Fruit fly (Drosophila melanogaster) whole organism, wandering third instar larva: Measurements from ENCODE around the gene ArgRS.
"Not testable (repeated sequence)": the region's sequence is repeated elsewhere in the genome, so short reads cannot be mapped to it uniquely, and the experiment has no call there.

ENCODE experiments used
- CG32264 ChIP-seq: fragments of 200-800 bp; sonication (Bioruptor generic); optimal IDR thresholded peaks from 2 replicates; lab custom pipeline; 2016; ENCODE audit warnings: missing biosample characterization, missing genetic modification characterization
- HLH106 ChIP-seq: fragments of 200-800 bp; optimal IDR thresholded peaks from 3 replicates; lab custom pipeline; 2019; ENCODE audit warnings: missing biosample characterization, mild to moderate bottlenecking, missing genetic modification characterization, moderate library complexity
- Hr83 ChIP-seq: fragments of 200-300 bp; sonication (Bioruptor generic); optimal IDR thresholded peaks from 2 replicates; lab custom pipeline; 2016; ENCODE audit warnings: missing biosample characterization, mild to moderate bottlenecking, missing genetic modification characterization, moderate library complexity; ENCODE audit not compliant: poor library complexity, severe bottlenecking
- Jra ChIP-seq: sonication (Bioruptor generic); optimal IDR thresholded peaks from 2 replicates; lab custom pipeline; 2016; ENCODE audit warnings: missing biosample characterization, missing genetic modification characterization
- Myc ChIP-seq: fragments of >200 bp; optimal IDR thresholded peaks from 2 replicates; lab custom pipeline; 2017
- N ChIP-seq: fragments of >200 bp; optimal IDR thresholded peaks from 2 replicates; lab custom pipeline; 2018; ENCODE audit warnings: missing biosample characterization, missing external identifiers, missing genetic modification characterization
- Rel ChIP-seq, 2 experiments: fragments of 200-800 bp; sonication (Bioruptor generic) in 1 of 2; optimal IDR thresholded peaks; 2 replicates in 1 of 2; 3 replicates in 1 of 2; lab custom pipeline; 2016 to 2019; ENCODE audit warnings: mild to moderate bottlenecking in 2 of 2, missing biosample characterization in 2 of 2, missing genetic modification characterization in 2 of 2, moderate library complexity in 1 of 2
- Sp1 ChIP-seq: fragments of 200-800 bp; sonication (Bioruptor generic); optimal IDR thresholded peaks from 3 replicates; lab custom pipeline; 2019; ENCODE audit warnings: missing biosample characterization, mild to moderate bottlenecking, missing genetic modification characterization, moderate library complexity
- brk ChIP-seq: fragments of 200-800 bp; sonication (Bioruptor generic); optimal IDR thresholded peaks from 2 replicates; lab custom pipeline; 2016; ENCODE audit warnings: missing biosample characterization, mild to moderate bottlenecking, missing genetic modification characterization
- foxo ChIP-seq, 2 experiments: fragments of 200-800 bp; sonication (Bioruptor generic); optimal IDR thresholded peaks; 2 replicates in 1 of 2; 3 replicates in 1 of 2; lab custom pipeline; 2016 to 2017; ENCODE audit warnings: missing biosample characterization in 2 of 2, missing genetic modification characterization in 2 of 2
- lola ChIP-seq: fragments of >200 bp; optimal IDR thresholded peaks from 2 replicates; lab custom pipeline; 2017; ENCODE audit warnings: missing biosample characterization, missing genetic modification characterization
- psq ChIP-seq: fragments of 200-800 bp; sonication (Bioruptor generic); optimal IDR thresholded peaks from 3 replicates; lab custom pipeline; 2017; ENCODE audit warnings: missing biosample characterization, mild to moderate bottlenecking, missing genetic modification characterization, moderate library complexity
- rgr ChIP-seq: fragments of 200-800 bp; sonication (Bioruptor generic); optimal IDR thresholded peaks from 3 replicates; lab custom pipeline; 2016; ENCODE audit warnings: missing biosample characterization, mild to moderate bottlenecking, missing genetic modification characterization
- sage ChIP-seq: fragments of 200-800 bp; sonication (Bioruptor generic); optimal IDR thresholded peaks from 2 replicates; lab custom pipeline; 2016; ENCODE audit warnings: missing biosample characterization, mild to moderate bottlenecking, missing genetic modification characterization
- woc ChIP-seq: sonication (Bioruptor generic); optimal IDR thresholded peaks from 2 replicates; lab custom pipeline; 2016; ENCODE audit warnings: missing biosample characterization, mild to moderate bottlenecking, missing genetic modification characterization

ArgRS gene

dm6 chrX:15802880-15803650 is 40.9 kb downstream of the ArgRS start:
- no peak for TF ChIP-seq lola (GFP tag; lab: Kevin White, UChicago)
- TF ChIP-seq CG32264 (GFP tag; lab: Kevin White, UChicago) = no peak
- no peak for TF ChIP-seq sage (GFP tag; lab: Kevin White, UChicago)
- peak in 1 of 2 experiments; percentile 35 for TF ChIP-seq foxo (GFP tag; optimal IDR thresholded peaks at IDR 0.05; lab: Kevin White, UChicago)
- no peak for TF ChIP-seq Myc (lab: Kevin White, UChicago)
- TF ChIP-seq Sp1 (GFP tag; lab: Kevin White, UChicago) = peak; percentile 48
- peak; percentile 11 for TF ChIP-seq Jra
- TF ChIP-seq rgr (GFP tag; lab: Kevin White, UChicago) = peak; percentile 6
- peak; percentile 59 for TF ChIP-seq woc
- TF ChIP-seq psq (GFP tag; lab: Kevin White, UChicago) = peak; percentile 10
- TF ChIP-seq Rel (GFP tag; optimal IDR thresholded peaks at IDR 0.05; lab: Kevin White, UChicago) = no peak
- TF ChIP-seq Rel (tag; optimal IDR thresholded peaks at IDR 0.05; lab: Kevin White, UChicago) = peak; percentile 89
- TF ChIP-seq HLH106 = peak; percentile 37
- TF ChIP-seq, all 38 proteins: peak for 8

dm6 chrX:15799085-15799557 is 44.8 kb downstream of the ArgRS start, which contains the start of the genes sordd2 and CG15602:
Gene sordd2, minus strand, starts transcription at chrX:15799162.
Gene CG15602, plus strand, starts transcription at chrX:15799426.
- TF ChIP-seq HLH106; Hr83; brk (GFP tag; lab: Kevin White, UChicago): not testable (repeated sequence)

dm6 chrX:15795951-15796443 is 47.9 kb downstream of the ArgRS start, which contains the start of gene sordd1:
Gene sordd1, minus strand, starts transcription at chrX:15796028.
- TF ChIP-seq N (GFP tag; lab: Kevin White, UChicago) = peak; percentile 66
- TF ChIP-seq, all 38 proteins: peak for 1; not testable (repeated sequence) for 37
